Worm (Caenorhabditis elegans): Measurements from ENCODE around the gene sup-1.

- TF ChIP-seq ama-1 (optimal IDR thresholded peaks at IDR 0.05): no peak
- TF ChIP-seq zag-1 (tag; optimal IDR thresholded peaks at IDR 0.05): no peak
- no peak for TF ChIP-seq jun-1 (tag; optimal IDR thresholded peaks at IDR 0.05)
- TF ChIP-seq unc-62 (GFP tag; optimal IDR thresholded peaks at IDR 0.05): no peak
- peak; percentile 21 for TF ChIP-seq mdl-1 (tag; optimal IDR thresholded peaks at IDR 0.05)
- no peak for TF ChIP-seq nhr-76 (tag; optimal IDR thresholded peaks at IDR 0.05)
- no peak for TF ChIP-seq tbx-2 (tag; optimal IDR thresholded peaks at IDR 0.05)
Observed at ce11 chrIII:11738482-11738881, 1.1 kb upstream of the sup-1 start.

Measured in whole organism, L3 larva.